Fruit fly (Drosophila melanogaster): ENCODE data around the gene CG32655.

CG32655 gene

DNA sequence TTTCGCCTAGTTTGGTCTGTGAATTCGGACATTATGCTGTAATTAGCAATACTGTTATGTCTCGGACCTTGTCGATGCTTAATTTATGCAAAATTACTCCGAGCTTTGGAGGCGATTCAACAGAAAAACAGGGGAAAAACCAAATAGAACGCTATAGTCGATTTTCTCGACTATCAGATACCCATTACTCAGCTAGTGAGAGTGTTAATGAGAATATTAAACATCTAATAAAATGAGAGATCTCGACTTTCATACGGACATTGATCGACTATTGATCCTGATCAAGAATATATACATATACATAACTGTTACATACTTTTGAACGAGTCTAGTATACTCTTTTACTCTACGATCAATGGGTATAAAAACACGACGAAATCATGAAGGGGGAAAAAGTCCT, 13.2 kb upstream of the CG32655 start (continued):
- TF ChIP-seq CG17802 (tag; optimal IDR thresholded peaks at IDR 0.05), result no peak
- TF ChIP-seq BEAF-32 (GFP tag; optimal IDR thresholded peaks at IDR 0.05), result no peak
- peak; percentile 38 for TF ChIP-seq az2 (GFP tag; optimal IDR thresholded peaks at IDR 0.05)
- peak; percentile 56 for TF ChIP-seq CG31441 (GFP tag; IDR thresholded peaks at IDR 0.05)
- TF ChIP-seq gfzf (GFP tag; optimal IDR thresholded peaks at IDR 0.05), result no peak
- no peak for TF ChIP-seq fu2 (GFP tag; optimal IDR thresholded peaks at IDR 0.05)
- peak; percentile 8 for TF ChIP-seq pnt (GFP tag; optimal IDR thresholded peaks at IDR 0.05)
- no peak for TF ChIP-seq CG10321 (GFP tag; IDR thresholded peaks at IDR 0.05)
- TF ChIP-seq Kr (GFP tag; optimal IDR thresholded peaks at IDR 0.05), result no peak
- TF ChIP-seq emc (GFP tag; optimal IDR thresholded peaks at IDR 0.05), result no peak
- TF ChIP-seq gcm2 (GFP tag; optimal IDR thresholded peaks at IDR 0.05), result no peak
- no peak for TF ChIP-seq Mad (GFP tag; optimal IDR thresholded peaks at IDR 0.05)
- TF ChIP-seq CG10147 (GFP tag; optimal IDR thresholded peaks at IDR 0.05), result no peak
- TF ChIP-seq CG8290 (GFP tag; optimal IDR thresholded peaks at IDR 0.05), result no peak
- TF ChIP-seq CG8290 (tag; optimal IDR thresholded peaks at IDR 0.05), result peak in 1 of 2 experiments; percentile 56
- TF ChIP-seq tup (GFP tag; optimal IDR thresholded peaks at IDR 0.05), result no peak
- no peak for TF ChIP-seq hbn (GFP tag; IDR thresholded peaks at IDR 0.05; ENCODE audit: partially characterized antibody)
- TF ChIP-seq CG4820 (GFP tag; optimal IDR thresholded peaks at IDR 0.05), result peak; percentile 16
- TF ChIP-seq HLH3B (GFP tag; IDR thresholded peaks at IDR 0.05), result 0 out of 2 replicates have a peak, but pooled peaks have one; percentile 31
- TF ChIP-seq sens (GFP tag), result peak; percentile 91
- peak; percentile 49 for TF ChIP-seq CG8924 (tag; optimal IDR thresholded peaks at IDR 0.05)
- peak; percentile 22; the same call in 1 of the 2 replicates for TF ChIP-seq Scr (GFP tag; IDR thresholded peaks at IDR 0.05; ENCODE audit: partially characterized antibody)
- TF ChIP-seq Hmx (GFP tag; optimal IDR thresholded peaks at IDR 0.05), result no peak
- TF ChIP-seq Sox102F (GFP tag; optimal IDR thresholded peaks at IDR 0.05), result peak; percentile 46
- TF ChIP-seq ara (GFP tag; IDR thresholded peaks at IDR 0.05), result 0 out of 2 replicates have a peak, but pooled peaks have one; percentile 42
- TF ChIP-seq jigr1 (GFP tag; IDR thresholded peaks at IDR 0.05), result no peak
- TF ChIP-seq Lim3 (GFP tag; IDR thresholded peaks at IDR 0.05), result no peak
- TF ChIP-seq CG18764 (GFP tag; optimal IDR thresholded peaks at IDR 0.05), result no peak
- TF ChIP-seq sna (GFP tag; IDR thresholded peaks at IDR 0.05; ENCODE audit: partially characterized antibody), result no peak
- no peak for TF ChIP-seq chm (GFP tag; IDR thresholded peaks at IDR 0.05)
- TF ChIP-seq CG1529 (GFP tag; optimal IDR thresholded peaks at IDR 0.05), result no peak
- no peak for TF ChIP-seq zfh2 (GFP tag; optimal IDR thresholded peaks at IDR 0.05)
- no peak for TF ChIP-seq CG11695 (GFP tag; IDR thresholded peaks at IDR 0.05)
- no peak for TF ChIP-seq kay (GFP tag; optimal IDR thresholded peaks at IDR 0.05)
- no peak for TF ChIP-seq Six4 (GFP tag; optimal IDR thresholded peaks at IDR 0.05)
- TF ChIP-seq CG11723 (GFP tag; optimal IDR thresholded peaks at IDR 0.05), result no peak
- TF ChIP-seq ems (GFP tag; optimal IDR thresholded peaks at IDR 0.05), result no peak
- TF ChIP-seq Mes4 (GFP tag; optimal IDR thresholded peaks at IDR 0.05), result peak; percentile 35
- TF ChIP-seq CG8765 (GFP tag; IDR thresholded peaks at IDR 0.05), result no peak
- no peak for TF ChIP-seq Vsx1 (GFP tag; optimal IDR thresholded peaks at IDR 0.05)
- peak; percentile 62 for TF ChIP-seq CG2678 (tag; optimal IDR thresholded peaks at IDR 0.05)
- peak; percentile 49 for TF ChIP-seq CG12769 (tag; optimal IDR thresholded peaks at IDR 0.05)
- TF ChIP-seq CG17328 (GFP tag; IDR thresholded peaks at IDR 0.05), result peak; percentile 12; the same call in 1 of the 2 replicates
- TF ChIP-seq Drgx (GFP tag; IDR thresholded peaks at IDR 0.05), result no peak
- no peak for TF ChIP-seq corto (GFP tag; optimal IDR thresholded peaks at IDR 0.05)
- no peak for TF ChIP-seq cg (GFP tag; optimal IDR thresholded peaks at IDR 0.05)
- no peak for TF ChIP-seq CG7928 (GFP tag; optimal IDR thresholded peaks at IDR 0.05)
- TF ChIP-seq CG7963 (GFP tag; IDR thresholded peaks at IDR 0.05; ENCODE audit: partially characterized antibody), result peak; percentile 9; the same call in 1 of the 3 replicates
- peak; percentile 55 for TF ChIP-seq Oli (tag; optimal IDR thresholded peaks at IDR 0.05)
- TF ChIP-seq CG10267 (tag; optimal IDR thresholded peaks at IDR 0.05), result peak; percentile 53
- TF ChIP-seq Dll (GFP tag; IDR thresholded peaks at IDR 0.05; ENCODE audit: partially characterized antibody), result no peak
- no peak for TF ChIP-seq CG11696 (GFP tag; IDR thresholded peaks at IDR 0.05)

Measured in whole organism, embryonic.